Fruit fly (Drosophila melanogaster) whole organism, wandering third instar larva: ENCODE data around the gene Marcal1.

Experiments
- Abd-B ChIP-seq: fragments of >200 bp; optimal IDR thresholded peaks from 2 replicates; lab custom pipeline; 2017; ENCODE audit warnings: missing biosample characterization, missing genetic modification characterization
- CG32264 ChIP-seq: fragments of 200-800 bp; sonication (Bioruptor generic); optimal IDR thresholded peaks from 2 replicates; lab custom pipeline; 2016; ENCODE audit warnings: missing biosample characterization, missing genetic modification characterization
- CG9705 ChIP-seq: fragments of 200-800 bp; sonication (Bioruptor generic); optimal IDR thresholded peaks from 2 replicates; lab custom pipeline; 2018; ENCODE audit warnings: missing biosample characterization, mild to moderate bottlenecking, missing genetic modification characterization
- CrebA ChIP-seq: fragments of 200-800 bp; sonication (Bioruptor generic); optimal IDR thresholded peaks from 2 replicates; lab custom pipeline; 2016; ENCODE audit warnings: missing biosample characterization, mild to moderate bottlenecking, missing genetic modification characterization, borderline replicate concordance
- Dfd ChIP-seq: fragments of >200 bp; optimal IDR thresholded peaks from 2 replicates; lab custom pipeline; 2017; ENCODE audit warnings: missing biosample characterization, missing genetic modification characterization
- Dif ChIP-seq: fragments of 200-275, 200-300 bp; sonication (Bioruptor generic); optimal IDR thresholded peaks from 2 replicates; lab custom pipeline; 2018; ENCODE audit warnings: missing biosample characterization, missing genetic modification characterization; ENCODE audit not compliant: partially characterized antibody
- GATAd ChIP-seq: sonication (Bioruptor generic); optimal IDR thresholded peaks from 2 replicates; lab custom pipeline; 2016; ENCODE audit warnings: missing biosample characterization, missing genetic modification characterization
- HLH106 ChIP-seq: fragments of 200-800 bp; optimal IDR thresholded peaks from 3 replicates; lab custom pipeline; 2019; ENCODE audit warnings: missing biosample characterization, mild to moderate bottlenecking, missing genetic modification characterization, moderate library complexity
- Hr78 ChIP-seq: fragments of >200 bp; optimal IDR thresholded peaks from 2 replicates; lab custom pipeline; 2017; ENCODE audit warnings: missing biosample characterization, missing genetic modification characterization
- Jra ChIP-seq: sonication (Bioruptor generic); optimal IDR thresholded peaks from 2 replicates; lab custom pipeline; 2016; ENCODE audit warnings: missing biosample characterization, missing genetic modification characterization
- Myc ChIP-seq: fragments of >200 bp; optimal IDR thresholded peaks from 2 replicates; lab custom pipeline; 2017
- OdsH ChIP-seq: fragments of 200-800 bp; sonication (Bioruptor generic); optimal IDR thresholded peaks from 2 replicates; lab custom pipeline; 2016; ENCODE audit warnings: missing biosample characterization, mild to moderate bottlenecking, missing genetic modification characterization
- Rel ChIP-seq, 2 experiments: fragments of 200-800 bp; sonication (Bioruptor generic) in 1 of 2; optimal IDR thresholded peaks; 2 replicates in 1 of 2; 3 replicates in 1 of 2; lab custom pipeline; 2016 to 2019; ENCODE audit warnings: mild to moderate bottlenecking in 2 of 2, missing biosample characterization in 2 of 2, missing genetic modification characterization in 2 of 2, moderate library complexity in 1 of 2
- Sp1 ChIP-seq: fragments of 200-800 bp; sonication (Bioruptor generic); optimal IDR thresholded peaks from 3 replicates; lab custom pipeline; 2019; ENCODE audit warnings: missing biosample characterization, mild to moderate bottlenecking, missing genetic modification characterization, moderate library complexity
- Vsx2 ChIP-seq: fragments of 200-300, 225-300 bp; sonication (Bioruptor generic); optimal IDR thresholded peaks from 2 replicates; lab custom pipeline; 2018; ENCODE audit warnings: missing biosample characterization, missing genetic modification characterization; ENCODE audit not compliant: partially characterized antibody
- brk ChIP-seq: fragments of 200-800 bp; sonication (Bioruptor generic); optimal IDR thresholded peaks from 2 replicates; lab custom pipeline; 2016; ENCODE audit warnings: missing biosample characterization, mild to moderate bottlenecking, missing genetic modification characterization
- dsf ChIP-seq: sonication (Bioruptor generic); optimal IDR thresholded peaks from 2 replicates; lab custom pipeline; 2016; ENCODE audit warnings: missing biosample characterization, missing genetic modification characterization, borderline replicate concordance
- ey ChIP-seq: fragments of 200-800 bp; sonication (Bioruptor generic); optimal IDR thresholded peaks from 2 replicates; lab custom pipeline; 2016; ENCODE audit warnings: missing biosample characterization, missing genetic modification characterization
- foxo ChIP-seq, 2 experiments: fragments of 200-800 bp; sonication (Bioruptor generic); optimal IDR thresholded peaks; 2 replicates in 1 of 2; 3 replicates in 1 of 2; lab custom pipeline; 2016 to 2017; ENCODE audit warnings: missing biosample characterization in 2 of 2, missing genetic modification characterization in 2 of 2
- h ChIP-seq: fragments of 200-800 bp; sonication (Bioruptor generic); optimal IDR thresholded peaks from 3 replicates; lab custom pipeline; 2016; ENCODE audit warnings: missing biosample characterization, mild to moderate bottlenecking, missing genetic modification characterization
- jim ChIP-seq: fragments of 175-275, 200-325 bp; sonication (Bioruptor generic); optimal IDR thresholded peaks from 2 replicates; lab custom pipeline; 2016; ENCODE audit warnings: missing biosample characterization, mild to moderate bottlenecking, missing genetic modification characterization
- lola ChIP-seq: fragments of >200 bp; optimal IDR thresholded peaks from 2 replicates; lab custom pipeline; 2017; ENCODE audit warnings: missing biosample characterization, missing genetic modification characterization
- pan ChIP-seq: fragments of >200 bp; optimal IDR thresholded peaks from 2 replicates; lab custom pipeline; 2017
- psq ChIP-seq: fragments of 200-800 bp; sonication (Bioruptor generic); optimal IDR thresholded peaks from 3 replicates; lab custom pipeline; 2017; ENCODE audit warnings: missing biosample characterization, mild to moderate bottlenecking, missing genetic modification characterization, moderate library complexity
- sage ChIP-seq: fragments of 200-800 bp; sonication (Bioruptor generic); optimal IDR thresholded peaks from 2 replicates; lab custom pipeline; 2016; ENCODE audit warnings: missing biosample characterization, mild to moderate bottlenecking, missing genetic modification characterization
- sv ChIP-seq: fragments of 200-800 bp; sonication (Bioruptor generic); optimal IDR thresholded peaks from 3 replicates; lab custom pipeline; 2016; ENCODE audit warnings: missing biosample characterization, missing genetic modification characterization
- woc ChIP-seq: sonication (Bioruptor generic); optimal IDR thresholded peaks from 2 replicates; lab custom pipeline; 2016; ENCODE audit warnings: missing biosample characterization, mild to moderate bottlenecking, missing genetic modification characterization

Marcal1 gene

DNA sequence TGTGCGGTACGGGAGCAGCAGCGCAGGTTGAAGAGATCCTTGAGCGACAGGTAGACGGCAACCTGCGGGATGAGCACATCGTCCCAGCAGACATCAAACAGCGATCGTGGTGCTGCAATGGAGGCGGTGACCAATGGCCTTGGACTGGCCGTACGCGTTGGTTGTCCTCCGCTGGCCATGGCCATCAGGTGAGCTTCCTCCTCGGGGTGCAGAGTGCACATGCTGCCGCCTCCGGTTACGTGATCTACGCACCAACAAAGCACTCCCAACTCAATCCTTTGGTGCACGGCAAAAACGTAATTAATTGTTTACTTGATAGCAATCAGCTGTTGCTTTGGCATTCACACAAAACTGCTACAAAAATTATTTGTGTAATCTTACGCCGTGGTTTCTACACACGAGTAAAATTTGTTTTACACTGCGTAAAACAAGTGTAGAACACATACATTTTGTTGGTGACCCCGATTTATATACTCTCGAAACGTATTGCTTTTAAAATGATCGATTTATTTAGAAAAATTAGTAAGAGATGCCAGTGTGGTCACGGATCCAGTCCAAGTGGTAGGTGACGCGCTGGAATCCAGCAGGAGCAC is 5.8 kb upstream of the Marcal1 start, which contains the start of gene jet:
Gene jet, minus strand, starts transcription at position 332 of the 593 bp plus-strand sequence.
- TF ChIP-seq Abd-B (GFP tag; lab: Kevin White, UChicago) (no peak), pan (lab: Kevin White, UChicago) (no peak), foxo (GFP tag; optimal IDR thresholded peaks at IDR 0.05; lab: Kevin White, UChicago) (no peak), Myc (lab: Kevin White, UChicago) (peak; percentile 10), Vsx2 (GFP tag; lab: Kevin White, UChicago) (no peak)
- TF ChIP-seq, all 38 proteins: peak for 1

- no peak for TF ChIP-seq Hr78 (GFP tag; lab: Kevin White, UChicago)
- TF ChIP-seq ey (GFP tag; lab: Kevin White, UChicago) = no peak
- TF ChIP-seq CrebA = no peak
- TF ChIP-seq CG32264 = no peak
- TF ChIP-seq lola (GFP tag; lab: Kevin White, UChicago) = no peak
- no peak for TF ChIP-seq GATAd (GFP tag; lab: Kevin White, UChicago)
Measured at dm6 chr2L:4950667-4951066, 4.6 kb upstream of the Marcal1 start, which contains the start of gene Jon25Biii. TSS of gene Jon25Biii (minus strand) at chr2L:4950767.

DNA sequence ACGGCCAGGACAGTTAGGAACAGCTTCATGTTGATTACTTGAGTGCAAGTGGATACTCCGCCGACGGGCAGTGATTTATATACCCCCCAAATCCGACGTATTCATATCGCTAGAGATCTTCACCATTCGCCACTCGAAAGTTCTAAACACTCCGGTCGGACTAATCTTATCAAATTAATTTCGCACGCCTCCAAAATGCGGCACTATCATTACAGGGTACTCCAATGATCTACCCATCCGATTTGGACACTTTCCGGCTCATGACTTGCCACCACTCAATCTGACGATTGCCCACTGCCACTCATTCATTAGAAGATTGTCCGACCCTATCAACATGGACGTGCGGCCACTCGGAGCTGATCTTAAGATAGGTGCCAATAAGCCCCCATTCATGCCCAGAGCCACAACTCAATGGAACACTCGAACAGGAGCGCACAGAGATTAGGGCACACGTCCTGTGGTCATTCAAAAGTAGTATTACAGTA is 2.2 kb upstream of the Marcal1 start, which contains the start of gene Jon25Bii:
Gene Jon25Bii, minus strand, starts transcription at position 51 of the 485 bp plus-strand sequence.
- TF ChIP-seq OdsH (GFP tag; lab: Kevin White, UChicago) (no peak), h (peak; percentile 60), Rel (GFP tag; optimal IDR thresholded peaks at IDR 0.05; lab: Kevin White, UChicago) (no peak), Rel (tag; optimal IDR thresholded peaks at IDR 0.05; lab: Kevin White, UChicago) (no peak), lola (GFP tag; lab: Kevin White, UChicago) (no peak), Dif (GFP tag; lab: Kevin White, UChicago) (no peak), dsf (no peak)

dm6 chr2L:4958111-4958510 is 2.8 kb downstream of the Marcal1 start, which contains the start of gene CG34124:
TSS of gene CG34124 (plus strand) at chr2L:4958411.
- TF ChIP-seq CG9705 (GFP tag; lab: Kevin White, UChicago) (no peak), Sp1 (GFP tag; lab: Kevin White, UChicago) (no peak), h (no peak), Jra (GFP tag; lab: Kevin White, UChicago) (no peak), woc (no peak), sage (GFP tag; lab: Kevin White, UChicago) (no peak), HLH106 (no peak), Rel (GFP tag; optimal IDR thresholded peaks at IDR 0.05; lab: Kevin White, UChicago) (no peak), Rel (tag; optimal IDR thresholded peaks at IDR 0.05; lab: Kevin White, UChicago) (no peak), Hr78 (GFP tag; lab: Kevin White, UChicago) (no peak), jim (no peak), GATAd (GFP tag; lab: Kevin White, UChicago) (no peak), Dfd (GFP tag; lab: Kevin White, UChicago) (no peak), OdsH (GFP tag; lab: Kevin White, UChicago) (no peak), ey (GFP tag; lab: Kevin White, UChicago) (no peak), Abd-B (GFP tag; lab: Kevin White, UChicago) (no peak), psq (no peak)

dm6 chr2L:4965420-4965819 is 10.1 kb downstream of the Marcal1 start, which contains the start of gene CG34125:
TSS of gene CG34125 (plus strand) at chr2L:4965673.
- TF ChIP-seq OdsH (GFP tag; lab: Kevin White, UChicago) (peak; percentile 24), HLH106 (peak; percentile 53), foxo (GFP tag; optimal IDR thresholded peaks at IDR 0.05; lab: Kevin White, UChicago) (no peak), CG9705 (GFP tag; lab: Kevin White, UChicago) (peak; percentile 24), ey (GFP tag; lab: Kevin White, UChicago) (no peak), brk (GFP tag; lab: Kevin White, UChicago) (no peak), Abd-B (GFP tag; lab: Kevin White, UChicago) (no peak), sv (GFP tag; lab: Kevin White, UChicago) (no peak), Dif (GFP tag; lab: Kevin White, UChicago) (no peak), Sp1 (GFP tag; lab: Kevin White, UChicago) (no peak), GATAd (GFP tag; lab: Kevin White, UChicago) (no peak), Jra (GFP tag; lab: Kevin White, UChicago) (no peak), Myc (lab: Kevin White, UChicago) (peak; percentile 88)
